Worm (Caenorhabditis elegans): ENCODE results near the gene C29F5.1.

The C29F5.1 gene

ce11 chrII:6303209-6303740 lies at the start of gene C29F5.1:
TSS of gene C29F5.1 (plus strand) at chrII:6303525.
- TF ChIP-seq efl-3 (GFP tag; optimal IDR thresholded peaks at IDR 0.05), result no peak
- no peak for TF ChIP-seq nhr-84 (tag; optimal IDR thresholded peaks at IDR 0.05)
- TF ChIP-seq mdl-1 (tag; optimal IDR thresholded peaks at IDR 0.05), result peak in 1 of 2 experiments; percentile 0
- peak; percentile 20 for TF ChIP-seq snu-23 (GFP tag; optimal IDR thresholded peaks at IDR 0.05)
- TF ChIP-seq efl-1 (optimal IDR thresholded peaks at IDR 0.05), result no peak
- peak in 1 of 2 experiments; percentile 92 for TF ChIP-seq efl-1 (GFP tag; optimal IDR thresholded peaks at IDR 0.05 in 1 of 2)
- peak; percentile 43 for TF ChIP-seq nhr-71 (tag; optimal IDR thresholded peaks at IDR 0.05)
- peak; percentile 11 for TF ChIP-seq pag-3 (tag; optimal IDR thresholded peaks at IDR 0.05; ENCODE audit: borderline replicate concordance, insufficient read depth)
- TF ChIP-seq dsc-1 (tag; optimal IDR thresholded peaks at IDR 0.05), result peak; percentile 34
- TF ChIP-seq lin-14 (GFP tag; optimal IDR thresholded peaks at IDR 0.05), result peak; percentile 89
- peak in 1 of 2 experiments; percentile 2 for TF ChIP-seq lsy-2 (tag; optimal IDR thresholded peaks at IDR 0.05)
- TF ChIP-seq pax-3 (tag; optimal IDR thresholded peaks at IDR 0.05), result no peak
- peak; percentile 50 for TF ChIP-seq rnt-1 (tag; optimal IDR thresholded peaks at IDR 0.05)

- no peak for TF ChIP-seq mdl-1 (tag; optimal IDR thresholded peaks at IDR 0.05)
- TF ChIP-seq dsc-1 (tag; optimal IDR thresholded peaks at IDR 0.05), result no peak
- no peak for TF ChIP-seq alr-1 (tag; optimal IDR thresholded peaks at IDR 0.05; ENCODE audit: borderline replicate concordance)
These were observed 47.3 kb upstream of the C29F5.1 start, which contains the start of gene F13H8.5 for ce11 chrII:6256024-6256423. TSS of gene F13H8.5 (minus strand) at chrII:6256124.

- no peak for TF ChIP-seq ztf-11 (tag; optimal IDR thresholded peaks at IDR 0.05)
- TF ChIP-seq lir-3 (tag; optimal IDR thresholded peaks at IDR 0.05; ENCODE audit: poor library complexity), result no peak
- TF ChIP-seq irx-1 (tag; optimal IDR thresholded peaks at IDR 0.05), result no peak
- TF ChIP-seq lin-13 (GFP tag; optimal IDR thresholded peaks at IDR 0.05), result no peak
- no peak for TF ChIP-seq nhr-84 (tag; optimal IDR thresholded peaks at IDR 0.05)
- no peak for TF ChIP-seq fkh-4 (tag; optimal IDR thresholded peaks at IDR 0.05; ENCODE audit: borderline replicate concordance)
- no peak for TF ChIP-seq nhr-19 (GFP tag; conservative IDR thresholded peaks at IDR 0.05)
- no peak for TF ChIP-seq unc-62 (GFP tag; optimal IDR thresholded peaks at IDR 0.05)
- TF ChIP-seq nhr-85 (tag), result peak; percentile 13
- no peak for TF ChIP-seq mdl-1 (tag; optimal IDR thresholded peaks at IDR 0.05)
- TF ChIP-seq mep-1 (tag; optimal IDR thresholded peaks at IDR 0.05), result no peak
- no peak for TF ChIP-seq pqm-1 (tag; optimal IDR thresholded peaks at IDR 0.05)
- TF ChIP-seq swsn-7 (tag; optimal IDR thresholded peaks at IDR 0.05), result no peak
- no peak for TF ChIP-seq efl-1 (optimal IDR thresholded peaks at IDR 0.05)
- peak in 1 of 2 experiments; percentile 8 for TF ChIP-seq efl-1 (GFP tag; optimal IDR thresholded peaks at IDR 0.05 in 1 of 2)
- no peak for TF ChIP-seq C04F5.9 (tag; optimal IDR thresholded peaks at IDR 0.05)
- TF ChIP-seq unc-130 (tag; optimal IDR thresholded peaks at IDR 0.05), result no peak
- TF ChIP-seq tlp-1 (tag; optimal IDR thresholded peaks at IDR 0.05), result no peak
- no peak for TF ChIP-seq nhr-237 (tag; optimal IDR thresholded peaks at IDR 0.05)
- peak; percentile 25 for TF ChIP-seq blmp-1 (tag; optimal IDR thresholded peaks at IDR 0.05)
- TF ChIP-seq zip-4 (GFP tag; optimal IDR thresholded peaks at IDR 0.05), result no peak
- no peak for TF ChIP-seq rnt-1 (tag; optimal IDR thresholded peaks at IDR 0.05)
- no peak for TF ChIP-seq nhr-47 (tag; optimal IDR thresholded peaks at IDR 0.05)
These were observed 46.0 kb upstream of the C29F5.1 start for ce11 chrII:6257220-6257877.

DNA sequence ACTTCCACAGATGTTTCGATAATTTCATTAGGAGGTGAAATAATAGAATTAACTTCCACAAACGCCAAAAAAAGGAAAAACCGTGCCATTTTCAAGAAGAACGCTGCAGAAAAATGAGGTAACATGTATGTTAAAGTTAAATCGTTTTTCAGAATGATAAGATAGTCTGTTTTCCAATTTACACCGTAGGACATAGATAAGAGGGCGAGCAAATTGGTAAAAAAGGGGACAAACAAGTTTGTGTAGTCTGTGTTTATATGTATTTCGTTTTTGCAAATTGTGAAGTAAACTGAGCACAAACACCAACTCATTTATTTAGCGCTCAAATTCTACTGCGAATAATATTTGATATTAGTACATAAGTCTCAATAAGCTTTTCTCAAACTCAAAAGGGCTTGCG lies 43.5 kb upstream of the C29F5.1 start, which contains the start of gene F13H8.11:
Gene F13H8.11 (minus strand): TSS at position 155 of the 400 bp plus-strand sequence.
- TF ChIP-seq mdl-1 (tag; optimal IDR thresholded peaks at IDR 0.05) (no peak), elt-2 (tag; optimal IDR thresholded peaks at IDR 0.05) (peak; percentile 29), ztf-4 (tag; optimal IDR thresholded peaks at IDR 0.05) (no peak), lin-35 (GFP tag; optimal IDR thresholded peaks at IDR 0.05) (peak in 1 of 2 experiments; percentile 8)

Data from whole organism, L1 larva.